In genomic region chrII:3055531-3055930, ce11 we compare ENCODE assay signal across 1 worm cellular context.
TF ChIP-seq lines count a peak whose summit lies in the region.

No protein-coding gene starts in this region.

TF ChIP-seq in whole organism, L1 larva, 84 proteins besides CTCF, POLR2A, EP300 and RAD21 (continued from another document):
- no peak for TF ChIP-seq ceh-90 (tag; optimal IDR thresholded peaks at IDR 0.05; lab: Kevin White, UChicago)
- no peak for TF ChIP-seq fkh-4 (tag; optimal IDR thresholded peaks at IDR 0.05; lab: Kevin White, UChicago; ENCODE audit: borderline replicate concordance)
- no peak for TF ChIP-seq lin-13 (GFP tag; optimal IDR thresholded peaks at IDR 0.05; lab: Kevin White, UChicago)
